Worm (Caenorhabditis elegans): ENCODE measurements around the gene srr-1.

The srr-1 gene

DNA sequence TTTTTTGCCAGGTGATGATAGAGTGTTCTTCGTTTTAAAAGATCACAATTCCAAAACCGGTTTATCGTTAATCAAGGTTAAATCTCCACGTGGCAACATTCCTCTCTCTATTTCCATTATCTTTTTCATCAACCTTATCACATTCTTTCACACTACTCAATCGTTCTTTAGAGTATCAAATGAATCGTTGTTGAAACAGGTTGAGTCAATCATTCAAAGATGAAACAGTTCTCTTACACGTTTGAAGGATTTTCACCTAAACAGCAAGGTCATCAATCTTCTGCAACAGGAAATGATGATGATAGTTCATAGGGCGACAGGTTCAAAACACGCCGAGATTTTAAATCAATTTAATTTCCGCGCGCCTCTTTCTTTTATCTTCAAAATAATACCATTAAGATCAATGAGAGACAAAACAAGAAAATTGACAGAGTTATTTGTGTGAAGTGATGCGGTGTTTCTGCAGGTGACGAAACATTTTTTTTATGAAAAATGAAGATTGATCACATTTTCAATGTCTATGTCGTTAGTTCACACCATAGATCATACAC lies 27.7 kb upstream of the srr-1 start (continued):
- TF ChIP-seq dmd-4 (tag; optimal IDR thresholded peaks at IDR 0.05): no peak
- peak; percentile 69 for TF ChIP-seq F13H6.1 (tag; optimal IDR thresholded peaks at IDR 0.05)
- TF ChIP-seq lin-39 (tag; optimal IDR thresholded peaks at IDR 0.05): no peak
- peak; percentile 80 for TF ChIP-seq ceh-16 (tag; optimal IDR thresholded peaks at IDR 0.05)
- peak; percentile 92 for TF ChIP-seq egl-27 (tag; optimal IDR thresholded peaks at IDR 0.05)
- TF ChIP-seq sem-4 (tag; optimal IDR thresholded peaks at IDR 0.05): no peak
- TF ChIP-seq nhr-6 (tag; optimal IDR thresholded peaks at IDR 0.05): no peak
- peak; percentile 75 to 89 for TF ChIP-seq mdl-1 (tag; optimal IDR thresholded peaks at IDR 0.05)
- no peak for TF ChIP-seq nhr-77 (tag; optimal IDR thresholded peaks at IDR 0.05)
- peak; percentile 87 for TF ChIP-seq blmp-1 (tag; optimal IDR thresholded peaks at IDR 0.05; ENCODE audit: insufficient read depth)
- no peak for TF ChIP-seq nhr-11 (tag; optimal IDR thresholded peaks at IDR 0.05)
- TF ChIP-seq Y55F3AM.14 (GFP tag; optimal IDR thresholded peaks at IDR 0.05): peak; percentile 72
- TF ChIP-seq lin-13 (GFP tag; optimal IDR thresholded peaks at IDR 0.05): no peak
- no peak for TF ChIP-seq mbf-1 (tag; optimal IDR thresholded peaks at IDR 0.05)
- peak in 1 of 2 experiments; percentile 61 for TF ChIP-seq lsy-2 (tag; optimal IDR thresholded peaks at IDR 0.05)
- no peak for TF ChIP-seq ceh-82 (tag; optimal IDR thresholded peaks at IDR 0.05)

ce11 chrV:13075432-13075831 lies 21.9 kb upstream of the srr-1 start:
- TF ChIP-seq skn-1 (tag; optimal IDR thresholded peaks at IDR 0.05): no peak
- TF ChIP-seq lin-11 (tag; optimal IDR thresholded peaks at IDR 0.05): no peak
- TF ChIP-seq nhr-237 (tag; optimal IDR thresholded peaks at IDR 0.05): no peak
- TF ChIP-seq nhr-25 (tag; optimal IDR thresholded peaks at IDR 0.05): no peak
- no peak for TF ChIP-seq nhr-10 (tag; optimal IDR thresholded peaks at IDR 0.05)
- TF ChIP-seq nhr-129 (tag; optimal IDR thresholded peaks at IDR 0.05): no peak
- no peak for TF ChIP-seq sma-9 (GFP tag; optimal IDR thresholded peaks at IDR 0.05)
- TF ChIP-seq sma-9 (tag; optimal IDR thresholded peaks at IDR 0.05): no peak
- TF ChIP-seq ceh-82 (tag; optimal IDR thresholded peaks at IDR 0.05): no peak
- TF ChIP-seq nhr-6 (tag; optimal IDR thresholded peaks at IDR 0.05): no peak
- no peak for TF ChIP-seq ama-1 (optimal IDR thresholded peaks at IDR 0.05)
- no peak for TF ChIP-seq C34F6.9 (tag; optimal IDR thresholded peaks at IDR 0.05)
- TF ChIP-seq R02D3.7 (tag; optimal IDR thresholded peaks at IDR 0.05): no peak
- TF ChIP-seq ZK546.5 (tag; optimal IDR thresholded peaks at IDR 0.05): no peak
- no peak for TF ChIP-seq ztf-11 (tag; optimal IDR thresholded peaks at IDR 0.05)
- TF ChIP-seq mbf-1 (tag; optimal IDR thresholded peaks at IDR 0.05): no peak
- no peak for TF ChIP-seq elt-3 (tag; optimal IDR thresholded peaks at IDR 0.05)
- TF ChIP-seq dmd-4 (tag; optimal IDR thresholded peaks at IDR 0.05): no peak
- no peak for TF ChIP-seq aly-2 (tag; optimal IDR thresholded peaks at IDR 0.05)
- TF ChIP-seq gmeb-1 (tag; optimal IDR thresholded peaks at IDR 0.05): no peak

DNA sequence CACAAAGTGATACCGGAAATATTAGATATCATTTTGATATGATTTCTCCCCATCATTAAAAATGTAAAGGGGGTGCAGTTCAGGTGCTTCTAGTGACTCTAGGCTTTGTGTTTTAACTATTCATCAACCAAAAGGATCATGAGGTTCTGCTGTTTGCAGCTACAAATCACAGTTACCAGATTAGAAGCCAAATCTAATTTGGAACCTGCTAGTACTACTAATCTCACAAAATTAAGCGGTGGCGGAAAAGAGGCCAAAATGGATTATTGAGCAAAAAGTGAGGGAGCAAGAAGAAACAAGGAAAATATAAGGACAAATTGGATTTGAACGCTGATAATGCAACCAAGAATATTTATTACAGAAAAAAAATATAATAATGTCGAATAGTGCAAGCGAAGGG lies 20.6 kb upstream of the srr-1 start:
- TF ChIP-seq aly-2 (tag; optimal IDR thresholded peaks at IDR 0.05): no peak
- no peak for TF ChIP-seq blmp-1 (tag; optimal IDR thresholded peaks at IDR 0.05; ENCODE audit: insufficient read depth)
- no peak for TF ChIP-seq lin-13 (GFP tag; optimal IDR thresholded peaks at IDR 0.05)
- TF ChIP-seq alr-1 (tag; optimal IDR thresholded peaks at IDR 0.05): no peak
- no peak for TF ChIP-seq C34F6.9 (tag; optimal IDR thresholded peaks at IDR 0.05)
- TF ChIP-seq nhr-6 (tag; optimal IDR thresholded peaks at IDR 0.05): no peak
- TF ChIP-seq elt-1 (tag; optimal IDR thresholded peaks at IDR 0.05): no peak
- no peak for TF ChIP-seq zag-1 (tag; optimal IDR thresholded peaks at IDR 0.05)
- no peak for TF ChIP-seq sma-3 (GFP tag; optimal IDR thresholded peaks at IDR 0.05)
- no peak for TF ChIP-seq R02D3.7 (tag; optimal IDR thresholded peaks at IDR 0.05)
- TF ChIP-seq nhr-77 (tag; optimal IDR thresholded peaks at IDR 0.05): no peak
- no peak for TF ChIP-seq skn-1 (tag; optimal IDR thresholded peaks at IDR 0.05)

- TF ChIP-seq nhr-10 (tag; optimal IDR thresholded peaks at IDR 0.05) (no peak), sem-4 (tag; optimal IDR thresholded peaks at IDR 0.05) (no peak), nhr-25 (tag; optimal IDR thresholded peaks at IDR 0.05) (peak; percentile 51)
Observed at ce11 chrV:13073145-13073544, 19.6 kb upstream of the srr-1 start.

ce11 chrV:13071052-13071451 lies 17.5 kb upstream of the srr-1 start, which contains the start of gene C34B4.3:
C34B4.3 (minus strand) TSS chrV:13071152.
- TF ChIP-seq nhr-10 (tag; optimal IDR thresholded peaks at IDR 0.05) (no peak), nhr-129 (tag; optimal IDR thresholded peaks at IDR 0.05) (no peak)

All from whole organism, L2 larva.